Worm (Caenorhabditis elegans): ENCODE results near the gene nhr-153.

Gene nhr-153

ce11 chrV:12140625-12141024 lies 36.6 kb downstream of the nhr-153 start, which contains the start of gene C27A7.3:
Gene C27A7.3 (plus strand): TSS chrV:12140925.
- TF ChIP-seq mml-1 (tag; optimal IDR thresholded peaks at IDR 0.05) (no peak), nhr-12 (tag; optimal IDR thresholded peaks at IDR 0.05) (no peak), elt-2 (tag; optimal IDR thresholded peaks at IDR 0.05) (no peak), nhr-28 (tag; optimal IDR thresholded peaks at IDR 0.05) (no peak), daf-12 (tag; optimal IDR thresholded peaks at IDR 0.05) (no peak), lin-39 (tag; optimal IDR thresholded peaks at IDR 0.05) (no peak), R02D3.7 (tag; optimal IDR thresholded peaks at IDR 0.05) (no peak), nfya-1 (tag; optimal IDR thresholded peaks at IDR 0.05; ENCODE audit: insufficient read depth) (no peak), hmg-11 (tag; optimal IDR thresholded peaks at IDR 0.05) (no peak)

ce11 chrV:12150607-12151006 lies 46.6 kb downstream of the nhr-153 start, which contains the start of gene che-11:
Gene che-11 (minus strand): TSS chrV:12150707.
- TF ChIP-seq nhr-237 (tag; optimal IDR thresholded peaks at IDR 0.05) = no peak
- TF ChIP-seq ceh-82 (tag; optimal IDR thresholded peaks at IDR 0.05) = no peak
- TF ChIP-seq lin-39 (tag; optimal IDR thresholded peaks at IDR 0.05) = no peak
- TF ChIP-seq aly-2 (tag; optimal IDR thresholded peaks at IDR 0.05) = no peak
- no peak for TF ChIP-seq nhr-12 (tag; optimal IDR thresholded peaks at IDR 0.05)
- TF ChIP-seq skn-1 (tag; optimal IDR thresholded peaks at IDR 0.05) = no peak
- no peak for TF ChIP-seq fos-1 (tag; optimal IDR thresholded peaks at IDR 0.05)
- TF ChIP-seq eor-1 (tag; optimal IDR thresholded peaks at IDR 0.05) = no peak

- TF ChIP-seq fkh-2 (tag; optimal IDR thresholded peaks at IDR 0.05) (no peak), pha-4 (tag; optimal IDR thresholded peaks at IDR 0.05) (no peak), hmg-11 (tag; optimal IDR thresholded peaks at IDR 0.05) (no peak), lin-15B (tag; optimal IDR thresholded peaks at IDR 0.05) (no peak)
Observed at ce11 chrV:12152857-12153256, 48.8 kb downstream of the nhr-153 start, which contains the start of gene C27A7.8. Gene C27A7.8 (plus strand): TSS chrV:12153157.

- TF ChIP-seq egl-27 (tag; optimal IDR thresholded peaks at IDR 0.05) = no peak
- no peak for TF ChIP-seq nhr-25 (tag; optimal IDR thresholded peaks at IDR 0.05)
- no peak for TF ChIP-seq tbx-2 (tag; optimal IDR thresholded peaks at IDR 0.05)
- TF ChIP-seq skn-1 (tag; optimal IDR thresholded peaks at IDR 0.05) = no peak
- no peak for TF ChIP-seq ceh-16 (tag; optimal IDR thresholded peaks at IDR 0.05)
- TF ChIP-seq aly-2 (tag; optimal IDR thresholded peaks at IDR 0.05) = no peak
- no peak for TF ChIP-seq nhr-67 (tag; optimal IDR thresholded peaks at IDR 0.05)
Observed at ce11 chrV:12153784-12154183, 49.8 kb downstream of the nhr-153 start.

- no peak for TF ChIP-seq nhr-28 (tag; optimal IDR thresholded peaks at IDR 0.05)
- TF ChIP-seq nhr-43 (tag; optimal IDR thresholded peaks at IDR 0.05; ENCODE audit: poor library complexity, severe bottlenecking) = no peak
- no peak for TF ChIP-seq elt-3 (tag; optimal IDR thresholded peaks at IDR 0.05)
- TF ChIP-seq nhr-25 (tag; optimal IDR thresholded peaks at IDR 0.05) = no peak
- TF ChIP-seq jun-1 (tag; optimal IDR thresholded peaks at IDR 0.05) = no peak
- TF ChIP-seq elt-2 (tag; optimal IDR thresholded peaks at IDR 0.05) = no peak
- TF ChIP-seq ztf-11 (tag; optimal IDR thresholded peaks at IDR 0.05) = no peak
- no peak for TF ChIP-seq nfya-1 (tag; optimal IDR thresholded peaks at IDR 0.05; ENCODE audit: insufficient read depth)
- TF ChIP-seq sea-2 (GFP tag; optimal IDR thresholded peaks at IDR 0.05) = no peak
- TF ChIP-seq fkh-10 (GFP tag; optimal IDR thresholded peaks at IDR 0.05) = no peak
- no peak for TF ChIP-seq fos-1 (tag; optimal IDR thresholded peaks at IDR 0.05)
- no peak for TF ChIP-seq unc-62 (GFP tag; optimal IDR thresholded peaks at IDR 0.05)
- TF ChIP-seq ceh-28 (tag; optimal IDR thresholded peaks at IDR 0.05) = no peak
- no peak for TF ChIP-seq zag-1 (tag; optimal IDR thresholded peaks at IDR 0.05)
- no peak for TF ChIP-seq eor-1 (tag; optimal IDR thresholded peaks at IDR 0.05)
- TF ChIP-seq nhr-77 (tag; optimal IDR thresholded peaks at IDR 0.05) = no peak
- no peak for TF ChIP-seq unc-39 (tag; optimal IDR thresholded peaks at IDR 0.05)
Observed at ce11 chrV:12154554-12154953, 50.5 kb downstream of the nhr-153 start, which contains the start of gene C27A7.9. Gene C27A7.9 (minus strand): TSS chrV:12154654.
